Worm (Caenorhabditis elegans) whole organism, young adult: ENCODE measurements around the gene Y51A2D.8.

Source experiments
- ccch-3 ChIP-seq: fragments of 200-800 bp; sonication (Bioruptor generic); optimal IDR thresholded peaks from 2 replicates; lab custom pipeline; 2018; ENCODE audit warnings: mild to moderate bottlenecking, missing genetic modification characterization, missing compliant biosample characterization
- cebp-1 ChIP-seq, 2 experiments: fragments of 200-800 bp in 1 of 2; sonication (Bioruptor generic) in 1 of 2; sonication (generic microtip) in 1 of 2; IDR thresholded peaks in 1 of 2; optimal IDR thresholded peaks in 1 of 2; 2 replicates each; pipeline versions ENCODE4 v1.3.6 to Lab custom; 2017 to 2022; ENCODE audit warnings: missing compliant biosample characterization in 2 of 2, missing genetic modification characterization in 2 of 2, mild to moderate bottlenecking in 1 of 2, missing genetic modification reagents in 1 of 2, moderate library complexity in 1 of 2
- pha-4 ChIP-seq: fragments of 150-350 bp; sonication (generic microtip); optimal IDR thresholded peaks from 2 replicates; lab custom pipeline; 2014; ENCODE audit warnings: missing biosample characterization, missing genetic modification reagents, missing genetic modification characterization
- rpc-1 ChIP-seq, 2 experiments: fragments of 150-350 bp in 1 of 2; sonication (generic microtip) in 1 of 2; optimal IDR thresholded peaks; 2 replicates each; lab custom pipeline; 2014 to 2018; ENCODE audit warnings: missing biosample characterization in 1 of 2, missing genetic modification characterization in 1 of 2, missing genetic modification reagents in 1 of 2, missing genotype in 1 of 2
- somi-1 ChIP-seq: fragments of 200-800 bp; sonication (Bioruptor generic); optimal IDR thresholded peaks from 2 replicates; lab custom pipeline; 2018; ENCODE audit warnings: mild to moderate bottlenecking, missing genetic modification characterization, missing compliant biosample characterization
- sptf-2 ChIP-seq: fragments of 200-800 bp; sonication (Bioruptor generic); optimal IDR thresholded peaks from 2 replicates; lab custom pipeline; 2018; ENCODE audit warnings: mild to moderate bottlenecking, missing genetic modification characterization, missing compliant biosample characterization
- unc-62 ChIP-seq: fragments of 150-350 bp; optimal IDR thresholded peaks from 2 replicates; lab custom pipeline; 2014; ENCODE audit warnings: missing biosample characterization, missing genetic modification reagents, missing genetic modification characterization
- ztf-3 ChIP-seq: fragments of 200-800 bp; sonication (Bioruptor generic); optimal IDR thresholded peaks from 2 replicates; lab custom pipeline; 2018; ENCODE audit warnings: mild to moderate bottlenecking, missing genetic modification characterization, missing compliant biosample characterization

DNA sequence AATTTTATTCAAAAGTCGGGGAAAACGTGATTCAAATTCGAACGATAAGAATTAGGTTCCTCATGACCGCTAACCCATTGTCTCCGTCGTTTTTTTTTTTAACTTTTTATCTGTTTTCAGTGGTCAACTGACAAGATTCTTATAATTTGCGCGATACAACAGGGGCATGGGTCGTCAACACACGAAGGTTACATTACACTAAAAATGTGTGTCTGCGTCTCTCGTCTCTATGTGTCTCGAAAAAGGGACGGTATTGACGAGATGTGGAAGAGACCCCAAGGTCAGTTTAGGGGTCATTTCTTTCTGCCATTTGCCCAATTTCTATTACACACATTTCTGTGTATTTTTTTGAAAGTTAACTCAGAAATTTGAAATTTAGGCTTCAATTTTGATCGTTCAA is 15.8 kb upstream of the Y51A2D.8 start:
- TF ChIP-seq somi-1 (GFP tag; lab: Kevin White, UChicago) (no peak), ccch-3 (GFP tag; lab: Kevin White, UChicago) (no peak), rpc-1 (optimal IDR thresholded peaks at IDR 0.05; lab: Kevin White, UChicago) (no peak), rpc-1 (tag; optimal IDR thresholded peaks at IDR 0.05; lab: Kevin White, UChicago) (no peak), ztf-3 (GFP tag; lab: Kevin White, UChicago) (no peak), sptf-2 (no peak), cebp-1 (GFP tag; IDR thresholded peaks at IDR 0.05; lab: Robert Waterston, UW) (no peak), cebp-1 (tag; optimal IDR thresholded peaks at IDR 0.05; lab: Kevin White, UChicago) (no peak), pha-4 (no peak), unc-62 (GFP tag; lab: Kevin White, UChicago) (no peak)
